Fruit fly (Drosophila melanogaster) whole organism, embryonic: ENCODE measurements around the gene Dlip1.

ENCODE experiments used
- Antp ChIP-seq: fragments of 200-800 bp; sonication (Bioruptor generic); optimal IDR thresholded peaks from 3 replicates; lab custom pipeline; 2016; ENCODE audit warnings: missing biosample characterization, missing genetic modification characterization
- BEAF-32 ChIP-seq: fragments of 200-800 bp; sonication (Bioruptor generic); optimal IDR thresholded peaks from 3 replicates; lab custom pipeline; 2017; ENCODE audit warnings: missing biosample characterization, missing genetic modification characterization, mild to moderate bottlenecking, moderate library complexity, missing genetic modification reagents
- CG10147 ChIP-seq: fragments of 200-800 bp; sonication (Bioruptor generic); optimal IDR thresholded peaks from 2 replicates; lab custom pipeline; 2019; ENCODE audit warnings: missing biosample characterization, mild to moderate bottlenecking, missing genetic modification characterization, moderate library complexity
- CG12155 ChIP-seq: fragments of 200-800 bp; sonication (Bioruptor generic); optimal IDR thresholded peaks from 3 replicates; lab custom pipeline; 2016; ENCODE audit warnings: missing biosample characterization, missing genetic modification characterization
- CG14667 ChIP-seq: fragments of 200-800 bp; sonication (Bioruptor generic); IDR thresholded peaks from 2 replicates; pipeline ENCODE4 v1.3.6; 2022; ENCODE audit warnings: missing biosample characterization, missing genetic modification characterization
- CG14710 ChIP-seq: fragments of 200-800 bp; sonication (Bioruptor generic); optimal IDR thresholded peaks from 3 replicates; lab custom pipeline; 2019; ENCODE audit warnings: missing biosample characterization, mild to moderate bottlenecking, missing genetic modification characterization, moderate library complexity
- CG15479 ChIP-seq: fragments of 200-800 bp; sonication (Bioruptor generic); optimal IDR thresholded peaks from 3 replicates; lab custom pipeline; 2019; ENCODE audit warnings: missing biosample characterization, mild to moderate bottlenecking, missing genetic modification characterization, moderate library complexity
- CG17361 ChIP-seq: fragments of 200-800 bp; sonication (Bioruptor generic); IDR thresholded peaks from 3 replicates; pipeline ENCODE4 v1.3.6; 2022; ENCODE audit warnings: missing biosample characterization, missing genetic modification characterization
- CG17385 ChIP-seq: fragments of 200-800 bp; sonication (Bioruptor generic); optimal IDR thresholded peaks from 3 replicates; lab custom pipeline; 2018; ENCODE audit warnings: missing biosample characterization, mild to moderate bottlenecking, missing genetic modification characterization
- CG18476 ChIP-seq: fragments of 200-800 bp; sonication (Bioruptor generic); optimal IDR thresholded peaks from 2 replicates; lab custom pipeline; 2016; ENCODE audit warnings: missing biosample characterization, mild to moderate bottlenecking, missing genetic modification characterization
- CG30403 ChIP-seq: fragments of 200-800 bp; sonication (Bioruptor generic); optimal IDR thresholded peaks from 3 replicates; lab custom pipeline; 2016; ENCODE audit warnings: missing biosample characterization, missing genetic modification characterization
- CG3065 ChIP-seq: fragments of 200-800 bp; sonication (Bioruptor generic); optimal IDR thresholded peaks from 2 replicates; lab custom pipeline; 2016; ENCODE audit warnings: missing biosample characterization, missing genetic modification characterization
- CG42726 ChIP-seq: fragments of 200-800 bp; sonication (Bioruptor generic); IDR thresholded peaks from 2 replicates; pipeline ENCODE4 v1.3.6; 2022; ENCODE audit warnings: missing biosample characterization, missing genetic modification characterization; ENCODE audit not compliant: partially characterized antibody
- CG4424 ChIP-seq: fragments of 200-800 bp; sonication (Bioruptor generic); optimal IDR thresholded peaks from 3 replicates; lab custom pipeline; 2016; ENCODE audit warnings: missing biosample characterization, missing genetic modification characterization
- CG4854 ChIP-seq: fragments of 200-800 bp; sonication (Bioruptor generic); optimal IDR thresholded peaks from 2 replicates; lab custom pipeline; 2016; ENCODE audit warnings: missing biosample characterization, missing genetic modification characterization, inconsistent platforms
- CG6175 ChIP-seq: fragments of 200-800 bp; sonication (Bioruptor generic); IDR thresholded peaks from 3 replicates; pipeline ENCODE4 v1.3.6; 2022; ENCODE audit warnings: missing biosample characterization, missing genetic modification characterization
- CG6254 ChIP-seq: fragments of 200-800 bp; sonication (Bioruptor generic); optimal IDR thresholded peaks from 3 replicates; lab custom pipeline; 2017; ENCODE audit warnings: mild to moderate bottlenecking, missing biosample characterization, missing genetic modification reagents, missing genetic modification characterization
- CG7357 ChIP-seq: fragments of 200-800 bp; sonication (Bioruptor generic); IDR thresholded peaks from 3 replicates; pipeline ENCODE4 v1.3.6; 2022; ENCODE audit warnings: missing biosample characterization, missing genetic modification characterization
- CG8089 ChIP-seq: fragments of 200-800 bp; sonication (Bioruptor generic); optimal IDR thresholded peaks from 3 replicates; lab custom pipeline; 2016; ENCODE audit warnings: missing biosample characterization, missing genetic modification characterization
- CG9727 ChIP-seq: fragments of 200-800 bp; sonication (Bioruptor generic); optimal IDR thresholded peaks from 3 replicates; lab custom pipeline; 2017; ENCODE audit warnings: missing biosample characterization, mild to moderate bottlenecking, missing genetic modification characterization
- Doc3 ChIP-seq: fragments of 200-800 bp; sonication (Bioruptor generic); IDR thresholded peaks from 3 replicates; pipeline ENCODE4 v1.3.6; 2022; ENCODE audit warnings: missing biosample characterization, missing genetic modification characterization; ENCODE audit not compliant: partially characterized antibody
- E2f2 ChIP-seq: fragments of 200-800 bp; sonication (Bioruptor generic); IDR thresholded peaks from 2 replicates; pipeline ENCODE4 v1.3.6; 2022; ENCODE audit warnings: missing biosample characterization, missing genetic modification characterization
- Eip74EF ChIP-seq, 2 experiments: fragments of 200-800 bp in 1 of 2; fragments of >200 bp in 1 of 2; sonication (Bioruptor generic) in 1 of 2; optimal IDR thresholded peaks; 2 replicates each; lab custom pipeline; 2017 to 2019; ENCODE audit warnings: missing biosample characterization in 2 of 2, missing genetic modification characterization in 2 of 2, mild to moderate bottlenecking in 1 of 2, moderate library complexity in 1 of 2
- Elba2 ChIP-seq: fragments of 200-800 bp; sonication (Bioruptor generic); optimal IDR thresholded peaks from 3 replicates; lab custom pipeline; 2016; ENCODE audit warnings: missing biosample characterization, missing genetic modification characterization
- Gug ChIP-seq: fragments of 200-800 bp; sonication (Bioruptor generic); IDR thresholded peaks from 4 replicates; pipeline ENCODE4 v1.3.6; 2022; ENCODE audit warnings: missing biosample characterization, missing genetic modification characterization
- Hmr ChIP-seq: fragments of 200-800 bp; sonication (Bioruptor generic); optimal IDR thresholded peaks from 3 replicates; lab custom pipeline; 2017; ENCODE audit warnings: mild to moderate bottlenecking, missing biosample characterization, missing genetic modification reagents, missing genetic modification characterization
- Hr78 ChIP-seq, 2 experiments: fragments of 200-800 bp in 1 of 2; fragments of >200 bp in 1 of 2; sonication (Bioruptor generic) in 1 of 2; optimal IDR thresholded peaks; 2 replicates each; lab custom pipeline; 2017 to 2019; ENCODE audit warnings: missing biosample characterization in 2 of 2, missing genetic modification characterization in 2 of 2, mild to moderate bottlenecking in 1 of 2, moderate library complexity in 1 of 2
- Nf-YA ChIP-seq: fragments of 200-800 bp; sonication (Bioruptor generic); IDR thresholded peaks from 2 replicates; pipeline ENCODE4 v1.3.6; 2022; ENCODE audit warnings: missing biosample characterization, missing genetic modification characterization
- Oaz ChIP-seq: fragments of 200-800 bp; sonication (Bioruptor generic); IDR thresholded peaks from 2 replicates; pipeline ENCODE4 v1.3.6; 2022; ENCODE audit warnings: missing biosample characterization, missing genetic modification characterization
- Vsx1 ChIP-seq: fragments of 200-800 bp; sonication (Bioruptor generic); optimal IDR thresholded peaks from 2 replicates; lab custom pipeline; 2017; ENCODE audit warnings: missing biosample characterization, mild to moderate bottlenecking, missing genetic modification characterization, missing genetic modification reagents
- al ChIP-seq: fragments of 200-800 bp; sonication (Bioruptor generic); IDR thresholded peaks from 2 replicates; pipeline ENCODE4 v1.3.6; 2022; ENCODE audit warnings: missing biosample characterization, missing genetic modification characterization
- az2 ChIP-seq: fragments of 200-800 bp; sonication (Bioruptor generic); optimal IDR thresholded peaks from 3 replicates; lab custom pipeline; 2016; ENCODE audit warnings: missing biosample characterization, missing genetic modification characterization
- bowl ChIP-seq: fragments of 200-800 bp; sonication (Bioruptor generic); IDR thresholded peaks from 2 replicates; pipeline ENCODE4 v1.3.6; 2022; ENCODE audit warnings: missing biosample characterization, missing genetic modification characterization
- br ChIP-seq: fragments of >200 bp; optimal IDR thresholded peaks from 2 replicates; lab custom pipeline; 2017
- chm ChIP-seq: fragments of 200-800 bp; sonication (Bioruptor generic); IDR thresholded peaks from 2 replicates; pipeline ENCODE4 v1.3.6; 2022; ENCODE audit warnings: missing biosample characterization, missing genetic modification characterization
- corto ChIP-seq: fragments of 200-800 bp; sonication (Bioruptor generic); optimal IDR thresholded peaks from 2 replicates; lab custom pipeline; 2016; ENCODE audit warnings: missing biosample characterization, mild to moderate bottlenecking, missing genetic modification characterization, moderate library complexity
- fu2 ChIP-seq: fragments of 200-800 bp; sonication (Bioruptor generic); optimal IDR thresholded peaks from 2 replicates; lab custom pipeline; 2016; ENCODE audit warnings: missing biosample characterization, missing genetic modification characterization
- ham ChIP-seq: fragments of 200-800 bp; sonication (Bioruptor generic); IDR thresholded peaks from 2 replicates; pipeline ENCODE4 v1.3.6; 2022; ENCODE audit warnings: missing biosample characterization, missing genetic modification characterization
- kah ChIP-seq: fragments of 200-800 bp; sonication (Bioruptor generic); optimal IDR thresholded peaks from 2 replicates; lab custom pipeline; 2018; ENCODE audit warnings: missing biosample characterization, mild to moderate bottlenecking, missing genetic modification characterization
- kay ChIP-seq: fragments of 200-800 bp; sonication (Bioruptor generic); optimal IDR thresholded peaks from 2 replicates; lab custom pipeline; 2016; ENCODE audit warnings: missing biosample characterization, missing genetic modification characterization
- lab ChIP-seq: fragments of 200-800 bp; sonication (Bioruptor generic); optimal IDR thresholded peaks from 3 replicates; lab custom pipeline; 2017; ENCODE audit warnings: missing biosample characterization, missing genetic modification characterization, mild to moderate bottlenecking, moderate library complexity, missing genetic modification reagents
- lmd ChIP-seq: fragments of 200-800 bp; sonication (Bioruptor generic); IDR thresholded peaks from 2 replicates; pipeline ENCODE4 v1.3.6; 2022; ENCODE audit warnings: missing biosample characterization, missing genetic modification characterization
- mam ChIP-seq: fragments of 200-800 bp; sonication (Bioruptor generic); optimal IDR thresholded peaks from 3 replicates; lab custom pipeline; 2016; ENCODE audit warnings: missing biosample characterization, missing genetic modification characterization
- pros ChIP-seq: fragments of 200-800 bp; sonication (Bioruptor generic); optimal IDR thresholded peaks from 3 replicates; lab custom pipeline; 2019; ENCODE audit warnings: missing biosample characterization, mild to moderate bottlenecking, missing genetic modification characterization, moderate library complexity
- psq ChIP-seq: fragments of 200-800 bp; sonication (Bioruptor generic); optimal IDR thresholded peaks from 2 replicates; lab custom pipeline; 2017; ENCODE audit warnings: missing biosample characterization, missing genetic modification characterization
- sob ChIP-seq: fragments of 200-800 bp; sonication (Bioruptor generic); IDR thresholded peaks from 2 replicates; pipeline ENCODE4 v1.3.6; 2022; ENCODE audit warnings: missing biosample characterization, missing genetic modification characterization
- sug ChIP-seq: fragments of 200-800 bp; optimal IDR thresholded peaks from 2 replicates; lab custom pipeline; 2019; ENCODE audit warnings: missing biosample characterization, mild to moderate bottlenecking, missing genetic modification characterization, moderate library complexity
- tna ChIP-seq: fragments of 200-800 bp; sonication (Bioruptor generic); IDR thresholded peaks from 2 replicates; pipeline ENCODE4 v1.3.6; 2022; ENCODE audit warnings: missing biosample characterization, missing genetic modification characterization; ENCODE audit not compliant: partially characterized antibody
- unpg ChIP-seq: fragments of 200-800 bp; sonication (Bioruptor generic); optimal IDR thresholded peaks from 3 replicates; lab custom pipeline; 2018; ENCODE audit warnings: missing biosample characterization, mild to moderate bottlenecking, missing genetic modification characterization, moderate library complexity
- wor ChIP-seq: fragments of 200-800 bp; sonication (Bioruptor generic); IDR thresholded peaks from 2 replicates; pipeline ENCODE4 v1.3.6; 2022; ENCODE audit warnings: missing biosample characterization, missing genetic modification characterization
- zen ChIP-seq: fragments of 200-800 bp; sonication (Bioruptor generic); optimal IDR thresholded peaks from 3 replicates; lab custom pipeline; 2018; ENCODE audit warnings: missing biosample characterization, mild to moderate bottlenecking, missing genetic modification characterization, moderate library complexity

The Dlip1 gene

dm6 chrX:9155134-9155533 lies 3.3 kb upstream of the Dlip1 start (continued):
- TF ChIP-seq CG4424 (GFP tag; lab: Kevin White, UChicago) (peak; percentile 64), fu2 (GFP tag; lab: Kevin White, UChicago) (no peak), lab (GFP tag; lab: Kevin White, UChicago) (peak; percentile 75), tna (GFP tag; lab: Robert Waterston, UW) (no peak), lmd (peak; percentile 48; the same call in 1 of the 2 replicates), unpg (GFP tag; lab: Kevin White, UChicago) (peak; percentile 55), CG9727 (GFP tag; lab: Kevin White, UChicago) (peak; percentile 74), CG42726 (GFP tag; lab: Robert Waterston, UW) (no peak), CG8089 (peak; percentile 39), Antp (GFP tag; lab: Kevin White, UChicago) (no peak), CG14710 (peak; percentile 73), CG30403 (GFP tag; lab: Kevin White, UChicago) (peak; percentile 67), Hr78 (GFP tag; optimal IDR thresholded peaks at IDR 0.05; lab: Kevin White, UChicago) (peak in 1 of 2 experiments; percentile 3), Nf-YA (GFP tag; lab: Robert Waterston, UW) (no peak), Hmr (peak; percentile 56), CG17361 (peak; percentile 64; the same call in 2 of the 3 replicates), pros (GFP tag; lab: Kevin White, UChicago) (peak; percentile 66), az2 (GFP tag; lab: Kevin White, UChicago) (peak; percentile 28), CG6175 (GFP tag; lab: Robert Waterston, UW) (no peak), CG14667 (GFP tag; lab: Robert Waterston, UW) (no peak), zen (tag; lab: Kevin White, UChicago) (peak; percentile 42), Oaz (GFP tag; lab: Robert Waterston, UW) (no peak), CG7357 (GFP tag; lab: Robert Waterston, UW) (no peak), kay (GFP tag; lab: Kevin White, UChicago) (no peak), sob (GFP tag; lab: Robert Waterston, UW) (no peak; the same call in 1 of the 2 replicates), CG10147 (GFP tag; lab: Kevin White, UChicago) (no peak), Eip74EF (GFP tag; optimal IDR thresholded peaks at IDR 0.05; lab: Kevin White, UChicago) (peak in 1 of 2 experiments; percentile 17), Elba2 (GFP tag; lab: Kevin White, UChicago) (no peak), wor (GFP tag; lab: Robert Waterston, UW) (no peak), chm (GFP tag; lab: Robert Waterston, UW) (no peak), Gug (GFP tag; lab: Robert Waterston, UW) (no peak), CG6254 (GFP tag; lab: Kevin White, UChicago) (peak; percentile 55), CG4854 (GFP tag; lab: Kevin White, UChicago) (peak; percentile 17), E2f2 (no peak; the same call in 1 of the 2 replicates), bowl (GFP tag; lab: Robert Waterston, UW) (no peak), BEAF-32 (GFP tag; lab: Kevin White, UChicago) (no peak), CG15479 (GFP tag; lab: Kevin White, UChicago) (no peak), Doc3 (GFP tag; lab: Robert Waterston, UW) (no peak), psq (no peak), corto (GFP tag; lab: Kevin White, UChicago) (peak; percentile 59), al (no peak), ham (GFP tag; lab: Robert Waterston, UW) (no peak), CG3065 (GFP tag; lab: Kevin White, UChicago) (no peak), Vsx1 (no peak), mam (GFP tag; lab: Kevin White, UChicago) (peak; percentile 40), sug (tag; lab: Kevin White, UChicago) (no peak), CG18476 (GFP tag; lab: Kevin White, UChicago) (peak; percentile 56), kah (GFP tag; lab: Kevin White, UChicago) (peak; percentile 10), br (lab: Kevin White, UChicago) (no peak), CG17385 (peak; percentile 72), CG12155 (peak; percentile 52)
